Worm (Caenorhabditis elegans) whole organism, midembryonic: ENCODE measurements around the gene nfya-1.

ENCODE experiments used
- T22C8.4 ChIP-seq: fragments of 200-800 bp; sonication (Bioruptor generic); IDR thresholded peaks from 2 replicates; pipeline ENCODE4 v1.3.6; 2022; ENCODE audit warnings: missing genetic modification characterization, missing compliant biosample characterization
- ref-1 ChIP-seq: fragments of 200-800 bp; sonication (Bioruptor generic); conservative IDR thresholded peaks from 2 replicates; pipeline ENCODE4 v1.3.6; 2022; ENCODE audit warnings: missing genetic modification reagents, missing genetic modification characterization, missing compliant biosample characterization
- tab-1 ChIP-seq: fragments of 200-800 bp; sonication (Bioruptor generic); IDR thresholded peaks from 2 replicates; pipeline ENCODE4 v1.3.6; 2022; ENCODE audit warnings: missing genetic modification characterization, missing compliant biosample characterization

DNA sequence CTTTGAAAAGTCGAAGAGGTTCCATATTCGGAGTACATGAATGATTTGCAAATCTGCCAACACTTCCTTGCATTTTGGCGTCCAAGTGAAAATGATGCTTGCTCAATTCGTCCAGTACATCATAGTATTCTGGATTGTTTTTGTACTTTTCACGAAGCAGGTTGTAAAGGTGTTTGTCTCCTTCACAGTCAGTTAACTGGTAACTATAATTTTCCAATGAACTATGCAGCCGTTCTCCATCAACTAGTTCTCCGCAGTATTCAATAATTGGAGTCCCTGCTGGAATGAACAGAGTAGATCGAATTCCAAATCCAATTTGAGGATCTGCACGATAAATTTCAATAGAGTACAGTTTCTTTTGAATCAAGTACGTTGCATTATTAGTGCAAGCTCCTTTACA lies 24.7 kb upstream of the nfya-1 start:
- no peak for TF ChIP-seq ref-1 (GFP tag; lab: Robert Waterston, UW)
- TF ChIP-seq T22C8.4 (GFP tag; lab: Robert Waterston, UW) = no peak
- TF ChIP-seq tab-1 (GFP tag; lab: Robert Waterston, UW) = no peak
